Fruit fly (Drosophila melanogaster): Measurements from ENCODE around the gene PsGEF.

DNA sequence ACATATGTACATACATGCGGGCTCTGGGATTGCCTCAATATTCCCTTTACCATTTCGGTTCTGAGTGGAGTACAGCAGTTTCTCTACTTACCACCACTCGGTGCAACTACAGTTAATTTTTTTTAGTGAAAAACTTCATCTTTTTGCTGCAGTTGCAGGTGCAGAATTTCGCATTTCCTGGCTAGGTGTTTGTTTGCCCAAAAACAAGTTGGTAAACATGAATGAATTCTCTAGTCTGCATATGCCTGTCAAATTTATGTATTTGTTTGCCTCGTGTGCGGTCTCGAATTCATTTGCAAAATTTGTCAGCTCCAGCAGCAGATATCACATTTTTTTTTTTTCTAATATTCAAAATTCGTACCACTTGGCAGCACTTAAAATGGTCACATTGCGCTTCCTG lies 60.6 kb downstream of the PsGEF start, which contains the start of gene CG2854:
- TF ChIP-seq pan (optimal IDR thresholded peaks at IDR 0.05), result no peak
- no peak for TF ChIP-seq EcR (GFP tag; optimal IDR thresholded peaks at IDR 0.05)
- TF ChIP-seq usp (GFP tag; optimal IDR thresholded peaks at IDR 0.05), result no peak
- TF ChIP-seq psq (optimal IDR thresholded peaks at IDR 0.05), result no peak

Data from whole organism.